Worm (Caenorhabditis elegans): Measurements from ENCODE around the gene E04F6.9.

DNA sequence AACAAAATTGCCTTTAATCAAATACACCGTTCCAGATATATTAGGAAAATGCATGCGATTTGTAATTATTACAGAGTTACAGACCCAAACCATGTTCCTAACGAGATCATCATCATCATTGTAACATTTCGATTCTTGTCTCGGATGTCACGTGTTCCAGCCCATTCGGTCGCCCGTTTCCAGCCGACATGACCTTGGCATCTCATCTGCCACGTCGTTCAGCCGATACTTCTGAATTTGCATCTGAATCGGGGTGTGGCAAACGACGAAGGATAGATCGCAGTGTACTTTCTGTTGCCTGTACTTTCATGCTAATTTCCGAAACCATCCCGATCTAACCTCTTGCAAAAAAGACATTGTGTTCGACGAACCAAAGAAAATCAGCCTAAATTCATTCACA is 27.7 kb upstream of the E04F6.9 start:
- TF ChIP-seq egl-27 (tag; optimal IDR thresholded peaks at IDR 0.05) (no peak), elt-1 (tag; optimal IDR thresholded peaks at IDR 0.05) (no peak), nhr-12 (tag; optimal IDR thresholded peaks at IDR 0.05) (no peak), nhr-11 (tag; optimal IDR thresholded peaks at IDR 0.05) (no peak), peb-1 (tag; optimal IDR thresholded peaks at IDR 0.05) (no peak), fos-1 (tag; optimal IDR thresholded peaks at IDR 0.05) (no peak), R02D3.7 (tag; optimal IDR thresholded peaks at IDR 0.05) (no peak), mdl-1 (tag; optimal IDR thresholded peaks at IDR 0.05) (no peak), nhr-237 (tag; optimal IDR thresholded peaks at IDR 0.05) (no peak)
